Worm (Caenorhabditis elegans) whole organism, L3 larva: ENCODE results near the gene acy-3.

ENCODE experiments used
- R02D3.7 ChIP-seq: fragments of 150-350 bp; optimal IDR thresholded peaks from 2 replicates; lab custom pipeline; 2014; ENCODE audit warnings: missing biosample characterization, missing genetic modification characterization
- ZK546.5 ChIP-seq: sonication (generic microtip); optimal IDR thresholded peaks from 2 replicates; lab custom pipeline; 2017; ENCODE audit warnings: missing biosample characterization, missing genetic modification characterization
- aly-2 ChIP-seq: fragments of 150-350 bp; optimal IDR thresholded peaks from 2 replicates; lab custom pipeline; 2014; ENCODE audit warnings: missing biosample characterization, missing genetic modification characterization
- ceh-28 ChIP-seq: fragments of 150-350 bp; optimal IDR thresholded peaks from 2 replicates; lab custom pipeline; 2014; ENCODE audit warnings: missing biosample characterization, missing genetic modification reagents, missing genetic modification characterization
- daf-12 ChIP-seq: fragments of 150-350 bp; optimal IDR thresholded peaks from 2 replicates; lab custom pipeline; 2014; ENCODE audit warnings: missing biosample characterization, missing genetic modification reagents, missing genetic modification characterization
- egl-5 ChIP-seq: fragments of 150-350 bp; optimal IDR thresholded peaks from 2 replicates; lab custom pipeline; 2017; ENCODE audit warnings: missing biosample characterization, missing genetic modification reagents, missing genetic modification characterization, inconsistent platforms
- elt-1 ChIP-seq: fragments of 150-350 bp; optimal IDR thresholded peaks from 2 replicates; lab custom pipeline; 2014; ENCODE audit warnings: missing biosample characterization, missing genetic modification characterization
- elt-2 ChIP-seq: sonication (generic microtip); optimal IDR thresholded peaks from 2 replicates; lab custom pipeline; 2016; ENCODE audit warnings: missing genetic modification reagents, mild to moderate bottlenecking, missing genetic modification characterization, missing compliant biosample characterization
- eor-1 ChIP-seq, 2 experiments: fragments of 150-350 bp; optimal IDR thresholded peaks; 2 replicates each; lab custom pipeline; 2014 to 2018; ENCODE audit warnings: missing biosample characterization in 2 of 2, missing genetic modification characterization in 2 of 2
- fkh-10 ChIP-seq: sonication (generic microtip); optimal IDR thresholded peaks from 2 replicates; lab custom pipeline; 2017; ENCODE audit warnings: missing biosample characterization, missing genetic modification reagents, missing genetic modification characterization
- fkh-2 ChIP-seq: fragments of 150-350 bp; optimal IDR thresholded peaks from 2 replicates; lab custom pipeline; 2014; ENCODE audit warnings: missing biosample characterization, missing genetic modification reagents, missing genetic modification characterization
- hmg-11 ChIP-seq: sonication (generic microtip); optimal IDR thresholded peaks from 2 replicates; lab custom pipeline; 2016; ENCODE audit warnings: missing genetic modification characterization, missing compliant biosample characterization
- jun-1 ChIP-seq: fragments of 150-350 bp; optimal IDR thresholded peaks from 2 replicates; lab custom pipeline; 2014; ENCODE audit warnings: missing biosample characterization, missing genetic modification reagents, missing genetic modification characterization
- lin-15B ChIP-seq: fragments of 150-350 bp; optimal IDR thresholded peaks from 2 replicates; lab custom pipeline; 2014; ENCODE audit warnings: missing biosample characterization, missing genetic modification characterization
- lin-39 ChIP-seq: fragments of 150-350 bp; optimal IDR thresholded peaks from 2 replicates; lab custom pipeline; 2018; ENCODE audit warnings: missing biosample characterization, missing genetic modification reagents, missing genetic modification characterization
- mdl-1 ChIP-seq: fragments of 150-350 bp; optimal IDR thresholded peaks from 2 replicates; lab custom pipeline; 2014; ENCODE audit warnings: missing biosample characterization, missing genetic modification characterization
- nfya-1 ChIP-seq: sonication (generic microtip); optimal IDR thresholded peaks from 2 replicates; lab custom pipeline; 2017; ENCODE audit warnings: missing genetic modification characterization, mild to moderate bottlenecking, missing compliant biosample characterization, antibody characterized with exemption, moderate library complexity; ENCODE audit not compliant: insufficient read depth
- nhr-11 ChIP-seq: fragments of 150-350 bp; optimal IDR thresholded peaks from 2 replicates; lab custom pipeline; 2014; ENCODE audit warnings: missing biosample characterization, missing genetic modification characterization
- nhr-12 ChIP-seq: fragments of 150-350 bp; optimal IDR thresholded peaks from 2 replicates; lab custom pipeline; 2014; ENCODE audit warnings: missing biosample characterization, missing genetic modification characterization
- nhr-23 ChIP-seq: fragments of 150-350 bp; optimal IDR thresholded peaks from 2 replicates; lab custom pipeline; 2014; ENCODE audit warnings: missing biosample characterization, missing genetic modification reagents, missing genetic modification characterization
- nhr-237 ChIP-seq: fragments of 150-350 bp; optimal IDR thresholded peaks from 2 replicates; lab custom pipeline; 2014; ENCODE audit warnings: missing biosample characterization, missing genetic modification characterization
- nhr-25 ChIP-seq: sonication (generic microtip); optimal IDR thresholded peaks from 2 replicates; lab custom pipeline; 2017; ENCODE audit warnings: missing biosample characterization, missing genetic modification characterization
- nhr-43 ChIP-seq: sonication (generic microtip); optimal IDR thresholded peaks from 2 replicates; lab custom pipeline; 2016; ENCODE audit warnings: mild to moderate bottlenecking, missing genetic modification characterization, missing compliant biosample characterization; ENCODE audit not compliant: poor library complexity, severe bottlenecking
- nhr-67 ChIP-seq: fragments of 150-350 bp; optimal IDR thresholded peaks from 2 replicates; lab custom pipeline; 2014; ENCODE audit warnings: missing biosample characterization, missing genetic modification characterization
- nhr-76 ChIP-seq: fragments of 150-350 bp; sonication (generic microtip); optimal IDR thresholded peaks from 5 replicates; lab custom pipeline; 2014; ENCODE audit warnings: missing biosample characterization, missing genetic modification characterization
- nhr-77 ChIP-seq: fragments of 150-350 bp; optimal IDR thresholded peaks from 2 replicates; lab custom pipeline; 2014; ENCODE audit warnings: missing biosample characterization, missing genetic modification characterization
- pha-4 ChIP-seq: fragments of 150-350 bp; optimal IDR thresholded peaks from 2 replicates; lab custom pipeline; 2014; ENCODE audit warnings: missing biosample characterization, missing genetic modification reagents, missing genetic modification characterization
- sea-2 ChIP-seq: fragments of 150-350 bp; sonication (generic microtip); optimal IDR thresholded peaks from 4 replicates; lab custom pipeline; 2014; ENCODE audit warnings: missing biosample characterization, missing genetic modification reagents, missing genetic modification characterization
- skn-1 ChIP-seq: fragments of 150-350 bp; optimal IDR thresholded peaks from 2 replicates; lab custom pipeline; 2014; ENCODE audit warnings: missing biosample characterization, missing genetic modification characterization
- snpc-4 ChIP-seq: fragments of 150-350 bp; optimal IDR thresholded peaks from 2 replicates; lab custom pipeline; 2014; ENCODE audit warnings: missing biosample characterization, missing genetic modification characterization
- unc-62 ChIP-seq: fragments of 150-350 bp; sonication (generic microtip); optimal IDR thresholded peaks from 4 replicates; lab custom pipeline; 2014; ENCODE audit warnings: missing biosample characterization, missing genetic modification reagents, missing genetic modification characterization
- zag-1 ChIP-seq: fragments of 150-350 bp; optimal IDR thresholded peaks from 2 replicates; lab custom pipeline; 2014; ENCODE audit warnings: missing biosample characterization, missing genetic modification characterization
- ztf-4 ChIP-seq: fragments of 150-350 bp; optimal IDR thresholded peaks from 2 replicates; lab custom pipeline; 2014; ENCODE audit warnings: missing biosample characterization, missing genetic modification characterization

Gene acy-3

ce11 chrIII:3783914-3784313 is 2.4 kb downstream of the acy-3 start:
- TF ChIP-seq lin-39 (tag; lab: Kevin White, UChicago) (peak; percentile 30), mdl-1 (tag; lab: Kevin White, UChicago) (no peak), elt-1 (tag; lab: Kevin White, UChicago) (peak; percentile 49), fkh-10 (GFP tag; lab: Kevin White, UChicago) (no peak), ZK546.5 (tag; lab: Kevin White, UChicago) (no peak)

ce11 chrIII:3782853-3783252 is 3.4 kb downstream of the acy-3 start:
- TF ChIP-seq snpc-4 (no peak), nhr-43 (tag; lab: Kevin White, UChicago) (no peak), nfya-1 (tag; lab: Kevin White, UChicago) (peak; percentile 61), lin-39 (tag; lab: Kevin White, UChicago) (peak; percentile 19), sea-2 (no peak), daf-12 (tag; lab: Kevin White, UChicago) (no peak), ztf-4 (tag; lab: Kevin White, UChicago) (no peak), nhr-67 (tag; lab: Kevin White, UChicago) (no peak), nhr-12 (tag; lab: Kevin White, UChicago) (no peak), nhr-237 (tag; lab: Kevin White, UChicago) (no peak), fkh-2 (tag; lab: Kevin White, UChicago) (no peak), lin-15B (no peak), egl-5 (no peak), eor-1 (tag; optimal IDR thresholded peaks at IDR 0.05; lab: Kevin White, UChicago) (no peak), nhr-23 (no peak), zag-1 (no peak), aly-2 (tag; lab: Kevin White, UChicago) (no peak), nhr-11 (tag; lab: Kevin White, UChicago) (peak; percentile 50), R02D3.7 (no peak), elt-2 (tag; lab: Kevin White, UChicago) (no peak), nhr-76 (no peak)

ce11 chrIII:3781827-3782226 is 4.5 kb downstream of the acy-3 start:
- TF ChIP-seq R02D3.7 (no peak), egl-5 (peak; percentile 55), nfya-1 (tag; lab: Kevin White, UChicago) (peak; percentile 28), unc-62 (GFP tag; lab: Kevin White, UChicago) (no peak), nhr-12 (tag; lab: Kevin White, UChicago) (no peak)

ce11 chrIII:3774550-3774949 is 11.7 kb downstream of the acy-3 start:
- TF ChIP-seq sea-2 = no peak
- TF ChIP-seq unc-62 (GFP tag; lab: Kevin White, UChicago) = peak; percentile 13
- TF ChIP-seq nhr-25 (tag; lab: Kevin White, UChicago) = peak; percentile 25
- TF ChIP-seq, all 47 proteins: peak for 2

ce11 chrIII:3773173-3773572 is 13.1 kb downstream of the acy-3 start, which contains the start of gene lec-4:
lec-4 (minus strand) TSS chrIII:3773326.
- TF ChIP-seq nhr-23 (peak; percentile 70), daf-12 (tag; lab: Kevin White, UChicago) (no peak), lin-15B (peak; percentile 49), ceh-28 (tag; lab: Kevin White, UChicago) (peak; percentile 25), elt-1 (tag; lab: Kevin White, UChicago) (peak; percentile 9), hmg-11 (tag; lab: Kevin White, UChicago) (peak; percentile 55), nhr-76 (no peak), skn-1 (tag; lab: Kevin White, UChicago) (no peak), lin-39 (tag; lab: Kevin White, UChicago) (peak; percentile 15), nhr-25 (tag; lab: Kevin White, UChicago) (peak; percentile 65), jun-1 (tag; lab: Kevin White, UChicago) (peak; percentile 46), snpc-4 (peak; percentile 44), pha-4 (tag; lab: Kevin White, UChicago) (peak; percentile 97), nhr-77 (tag; lab: Kevin White, UChicago) (no peak), nfya-1 (tag; lab: Kevin White, UChicago) (peak; percentile 65), egl-5 (peak; percentile 72)
